Fruit fly (Drosophila melanogaster) whole organism, embryonic: ENCODE data around the gene CG14647.

ENCODE experiments used
- CG10209 ChIP-seq: fragments of 200-800 bp; sonication (Bioruptor generic); optimal IDR thresholded peaks from 3 replicates; lab custom pipeline; 2017; ENCODE audit warnings: missing biosample characterization, mild to moderate bottlenecking, missing genetic modification characterization, missing genetic modification reagents
- CG10543 ChIP-seq: fragments of 200-800 bp; sonication (Bioruptor generic); optimal IDR thresholded peaks from 3 replicates; lab custom pipeline; 2017; ENCODE audit warnings: missing biosample characterization, mild to moderate bottlenecking, missing genetic modification characterization, moderate library complexity
- CG10654 ChIP-seq: fragments of 200-800 bp; sonication (Bioruptor generic); optimal IDR thresholded peaks from 2 replicates; lab custom pipeline; 2016; ENCODE audit warnings: missing biosample characterization, missing genetic modification characterization
- CG13296 ChIP-seq: fragments of 200-800 bp; sonication (Bioruptor generic); optimal IDR thresholded peaks from 3 replicates; lab custom pipeline; 2018; ENCODE audit warnings: missing biosample characterization, mild to moderate bottlenecking, missing genetic modification characterization
- CG13624 ChIP-seq: fragments of 200-800 bp; sonication (Bioruptor generic); optimal IDR thresholded peaks from 2 replicates; lab custom pipeline; 2016; ENCODE audit warnings: missing biosample characterization, missing genetic modification characterization
- CG15269 ChIP-seq: fragments of 200-800 bp; sonication (Bioruptor generic); optimal IDR thresholded peaks from 2 replicates; lab custom pipeline; 2018; ENCODE audit warnings: missing biosample characterization, mild to moderate bottlenecking, missing genetic modification characterization, moderate library complexity
- CG15479 ChIP-seq: fragments of 200-800 bp; sonication (Bioruptor generic); optimal IDR thresholded peaks from 3 replicates; lab custom pipeline; 2019; ENCODE audit warnings: missing biosample characterization, mild to moderate bottlenecking, missing genetic modification characterization, moderate library complexity
- CG15601 ChIP-seq: fragments of 200-800 bp; sonication (Bioruptor generic); optimal IDR thresholded peaks from 3 replicates; lab custom pipeline; 2019; ENCODE audit warnings: missing biosample characterization, mild to moderate bottlenecking, missing genetic modification characterization, moderate library complexity
- CG18011 ChIP-seq: fragments of 200-800 bp; sonication (Bioruptor generic); optimal IDR thresholded peaks from 2 replicates; lab custom pipeline; 2017; ENCODE audit warnings: missing biosample characterization, missing genetic modification characterization, mild to moderate bottlenecking, moderate library complexity, missing genotype
- CG18476 ChIP-seq: fragments of 200-800 bp; sonication (Bioruptor generic); optimal IDR thresholded peaks from 2 replicates; lab custom pipeline; 2016; ENCODE audit warnings: missing biosample characterization, mild to moderate bottlenecking, missing genetic modification characterization
- CG30403 ChIP-seq: fragments of 200-800 bp; sonication (Bioruptor generic); optimal IDR thresholded peaks from 3 replicates; lab custom pipeline; 2016; ENCODE audit warnings: missing biosample characterization, missing genetic modification characterization
- CG3163 ChIP-seq: fragments of 200-800 bp; sonication (Bioruptor generic); optimal IDR thresholded peaks from 3 replicates; lab custom pipeline; 2016; ENCODE audit warnings: missing biosample characterization, missing genetic modification characterization
- CG32767 ChIP-seq: fragments of 200-800 bp; sonication (Bioruptor generic); IDR thresholded peaks from 2 replicates; pipeline ENCODE4 v1.3.6; 2022; ENCODE audit warnings: missing biosample characterization, missing genetic modification characterization
- CG34422 ChIP-seq: fragments of 200-800 bp; sonication (Bioruptor generic); IDR thresholded peaks from 3 replicates; pipeline ENCODE4 v1.3.6; 2022; ENCODE audit warnings: missing biosample characterization, missing genetic modification characterization
- CG6175 ChIP-seq: fragments of 200-800 bp; sonication (Bioruptor generic); IDR thresholded peaks from 3 replicates; pipeline ENCODE4 v1.3.6; 2022; ENCODE audit warnings: missing biosample characterization, missing genetic modification characterization
- CG7556 ChIP-seq: fragments of 200-800 bp; sonication (Bioruptor generic); optimal IDR thresholded peaks from 2 replicates; lab custom pipeline; 2017; ENCODE audit warnings: missing biosample characterization, mild to moderate bottlenecking, missing genetic modification characterization
- Dref ChIP-seq: fragments of 200-800 bp; sonication (Bioruptor generic); IDR thresholded peaks from 2 replicates; pipeline ENCODE4 v1.3.6; 2022; ENCODE audit warnings: missing biosample characterization, missing genetic modification characterization
- E2f1 ChIP-seq: fragments of 200-800 bp; sonication (Bioruptor generic); IDR thresholded peaks from 2 replicates; pipeline ENCODE4 v1.3.6; 2022; ENCODE audit warnings: missing biosample characterization, missing genetic modification characterization
- Eip74EF ChIP-seq, 2 experiments: fragments of 200-800 bp in 1 of 2; fragments of >200 bp in 1 of 2; sonication (Bioruptor generic) in 1 of 2; optimal IDR thresholded peaks; 2 replicates each; lab custom pipeline; 2017 to 2019; ENCODE audit warnings: missing biosample characterization in 2 of 2, missing genetic modification characterization in 2 of 2, mild to moderate bottlenecking in 1 of 2, moderate library complexity in 1 of 2
- Fer1 ChIP-seq: fragments of 200-800 bp; sonication (Bioruptor generic); optimal IDR thresholded peaks from 2 replicates; lab custom pipeline; 2017; ENCODE audit warnings: missing biosample characterization, mild to moderate bottlenecking, missing genetic modification characterization
- HLHmδ ChIP-seq: fragments of 200-800 bp; sonication (Bioruptor generic); optimal IDR thresholded peaks from 2 replicates; lab custom pipeline; 2018; ENCODE audit warnings: missing biosample characterization, mild to moderate bottlenecking, missing genetic modification characterization, moderate library complexity
- Hand ChIP-seq: fragments of 200-800 bp; sonication (Bioruptor generic); optimal IDR thresholded peaks from 2 replicates; lab custom pipeline; 2017; ENCODE audit warnings: mild to moderate bottlenecking, missing biosample characterization, missing genetic modification reagents, missing genetic modification characterization
- Hr39 ChIP-seq: fragments of >200 bp; optimal IDR thresholded peaks from 2 replicates; lab custom pipeline; 2017
- Kr ChIP-seq: fragments of 200-800 bp; sonication (Bioruptor generic); optimal IDR thresholded peaks from 2 replicates; lab custom pipeline; 2017; ENCODE audit warnings: missing biosample characterization, mild to moderate bottlenecking, missing genetic modification characterization
- Med ChIP-seq: fragments of 200-800 bp; sonication (Bioruptor generic); peaks from one replicate; lab custom pipeline; 2016; ENCODE audit warnings: missing biosample characterization, missing genetic modification characterization, mild to moderate bottlenecking, inconsistent platforms, moderate library complexity
- Rx ChIP-seq: fragments of 200-800 bp; sonication (Bioruptor generic); IDR thresholded peaks from 2 replicates; pipeline ENCODE4 v1.3.6; 2022; ENCODE audit warnings: missing biosample characterization, missing genetic modification characterization
- Sin3A ChIP-seq: fragments of >200 bp; optimal IDR thresholded peaks from 2 replicates; lab custom pipeline; 2018
- Trl ChIP-seq, 3 experiments: fragments of >200 bp in 2 of 3; fragments of 200-800 bp in 1 of 3; sonication (Bioruptor generic) in 1 of 3; optimal IDR thresholded peaks; 2 replicates in 1 of 3; 3 replicates in 2 of 3; lab custom pipeline; 2016 to 2017; ENCODE audit warnings: missing biosample characterization in 1 of 3, missing genetic modification characterization in 1 of 3
- ash1 ChIP-seq: fragments of 200-800 bp; sonication (Bioruptor generic); optimal IDR thresholded peaks from 2 replicates; lab custom pipeline; 2018; ENCODE audit warnings: missing biosample characterization, mild to moderate bottlenecking, missing genetic modification characterization
- cato ChIP-seq: fragments of 200-800 bp; sonication (Bioruptor generic); optimal IDR thresholded peaks from 2 replicates; lab custom pipeline; 2016; ENCODE audit warnings: missing biosample characterization, missing genetic modification characterization, borderline replicate concordance
- chm ChIP-seq: fragments of 200-800 bp; sonication (Bioruptor generic); IDR thresholded peaks from 2 replicates; pipeline ENCODE4 v1.3.6; 2022; ENCODE audit warnings: missing biosample characterization, missing genetic modification characterization
- croc ChIP-seq: fragments of 200-800 bp; sonication (Bioruptor generic); conservative IDR thresholded peaks from 3 replicates; pipeline ENCODE4 v1.3.6; 2022; ENCODE audit warnings: missing biosample characterization, missing genetic modification characterization
- disco-r ChIP-seq: fragments of 200-800 bp; sonication (Bioruptor generic); optimal IDR thresholded peaks from 2 replicates; lab custom pipeline; 2016; ENCODE audit warnings: missing biosample characterization, missing genetic modification characterization
- gce ChIP-seq: fragments of 200-800 bp; sonication (Bioruptor generic); IDR thresholded peaks from 3 replicates; pipeline ENCODE4 v1.3.6; 2022; ENCODE audit warnings: missing biosample characterization, missing genetic modification characterization
- gem ChIP-seq: fragments of 200-800 bp; sonication (Bioruptor generic); optimal IDR thresholded peaks from 2 replicates; lab custom pipeline; 2019; ENCODE audit warnings: missing biosample characterization, mild to moderate bottlenecking, missing genetic modification characterization, moderate library complexity
- gsb ChIP-seq: fragments of 200-800 bp; sonication (Bioruptor generic); IDR thresholded peaks from 2 replicates; pipeline ENCODE4 v1.3.6; 2022; ENCODE audit warnings: missing biosample characterization, missing genetic modification characterization
- ham ChIP-seq: fragments of 200-800 bp; sonication (Bioruptor generic); IDR thresholded peaks from 2 replicates; pipeline ENCODE4 v1.3.6; 2022; ENCODE audit warnings: missing biosample characterization, missing genetic modification characterization
- kah ChIP-seq: fragments of 200-800 bp; sonication (Bioruptor generic); optimal IDR thresholded peaks from 2 replicates; lab custom pipeline; 2018; ENCODE audit warnings: missing biosample characterization, mild to moderate bottlenecking, missing genetic modification characterization
- kni ChIP-seq: fragments of 200-800 bp; sonication (Bioruptor generic); optimal IDR thresholded peaks from 3 replicates; lab custom pipeline; 2017; ENCODE audit warnings: mild to moderate bottlenecking, missing biosample characterization, missing genetic modification reagents, missing genetic modification characterization
- lab ChIP-seq: fragments of 200-800 bp; sonication (Bioruptor generic); optimal IDR thresholded peaks from 3 replicates; lab custom pipeline; 2017; ENCODE audit warnings: missing biosample characterization, missing genetic modification characterization, mild to moderate bottlenecking, moderate library complexity, missing genetic modification reagents
- lov ChIP-seq, 2 experiments: fragments of 200-800 bp in 1 of 2; fragments of >200 bp in 1 of 2; sonication (Bioruptor generic) in 1 of 2; IDR thresholded peaks in 1 of 2; optimal IDR thresholded peaks in 1 of 2; 2 replicates in 1 of 2; 3 replicates in 1 of 2; pipeline versions ENCODE4 v1.3.6 to Lab custom; 2017 to 2022; ENCODE audit warnings: missing biosample characterization in 1 of 2, missing genetic modification characterization in 1 of 2
- maf-S ChIP-seq: fragments of 200-800 bp; sonication (Bioruptor generic); optimal IDR thresholded peaks from 2 replicates; lab custom pipeline; 2016; ENCODE audit warnings: missing biosample characterization, missing genetic modification characterization
- nmo ChIP-seq: fragments of 200-800 bp; sonication (Bioruptor generic); optimal IDR thresholded peaks from 2 replicates; lab custom pipeline; 2018; ENCODE audit warnings: missing biosample characterization, mild to moderate bottlenecking, missing genetic modification characterization, moderate library complexity
- p53 ChIP-seq: fragments of 200-800 bp; sonication (Bioruptor generic); optimal IDR thresholded peaks from 2 replicates; lab custom pipeline; 2016; ENCODE audit warnings: missing biosample characterization, missing genetic modification characterization
- pfk ChIP-seq: fragments of 200-800 bp; sonication (Bioruptor generic); optimal IDR thresholded peaks from 2 replicates; lab custom pipeline; 2018; ENCODE audit warnings: missing biosample characterization, mild to moderate bottlenecking, missing genetic modification characterization, moderate library complexity
- sens ChIP-seq: fragments of 200-800 bp; sonication (Bioruptor generic); peaks from one replicate; lab custom pipeline; 2016; ENCODE audit warnings: missing biosample characterization, missing genetic modification characterization
- sima ChIP-seq: fragments of 200-800 bp; sonication (Bioruptor generic); optimal IDR thresholded peaks from 2 replicates; lab custom pipeline; 2016; ENCODE audit warnings: missing biosample characterization, missing genetic modification characterization
- ttk ChIP-seq: fragments of 200-800 bp; sonication (Bioruptor generic); IDR thresholded peaks from 2 replicates; pipeline ENCODE4 v2.1.2; 2022; ENCODE audit warnings: missing biosample characterization, missing genetic modification characterization
- twi ChIP-seq: fragments of 200-800 bp; optimal IDR thresholded peaks from 2 replicates; lab custom pipeline; 2019; ENCODE audit warnings: missing biosample characterization, mild to moderate bottlenecking, missing genetic modification characterization, moderate library complexity

CG14647 gene

dm6 chr3R:4433441-4434077, 33.2 kb downstream of the CG14647 start, which contains the start of the genes eIF3a and CG1074 (continued):
- peak; percentile 24 for TF ChIP-seq CG7556 (GFP tag; lab: Kevin White, UChicago)
- peak; percentile 13 for TF ChIP-seq CG15479 (GFP tag; lab: Kevin White, UChicago)
- TF ChIP-seq ttk: no peak
- TF ChIP-seq Rx (GFP tag; lab: Robert Waterston, UW): no peak
- TF ChIP-seq CG10654: peak; percentile 40
- TF ChIP-seq disco-r (GFP tag; lab: Kevin White, UChicago): peak; percentile 35
- peak; percentile 97 for TF ChIP-seq Med (GFP tag; lab: Kevin White, UChicago)
- no peak for TF ChIP-seq Hr39 (lab: Kevin White, UChicago)
- no peak for TF ChIP-seq gem (tag; lab: Kevin White, UChicago)
- peak; percentile 44 for TF ChIP-seq gsb (GFP tag; lab: Robert Waterston, UW)
- TF ChIP-seq kni (GFP tag; lab: Kevin White, UChicago): no peak
- no peak for TF ChIP-seq ham (GFP tag; lab: Robert Waterston, UW)
- peak; percentile 72 for TF ChIP-seq pfk (GFP tag; lab: Kevin White, UChicago)
- peak; percentile 90; the same call in 2 of the 3 replicates for TF ChIP-seq CG34422
- peak; percentile 78 for TF ChIP-seq ash1 (GFP tag; lab: Kevin White, UChicago)
- TF ChIP-seq CG32767 (GFP tag; lab: Robert Waterston, UW): peak; percentile 62; the same call in 1 of the 2 replicates
- peak; percentile 8 for TF ChIP-seq sima (GFP tag; lab: Kevin White, UChicago)
- TF ChIP-seq Dref (GFP tag; lab: Robert Waterston, UW): peak; percentile 98
- TF ChIP-seq HLHmδ (GFP tag; lab: Kevin White, UChicago): peak; percentile 92
- no peak for TF ChIP-seq cato (GFP tag; lab: Kevin White, UChicago)
- no peak for TF ChIP-seq lov (optimal IDR thresholded peaks at IDR 0.05; lab: Kevin White, UChicago)
- peak; percentile 59; the same call in 1 of the 3 replicates for TF ChIP-seq lov (GFP tag; IDR thresholded peaks at IDR 0.05; lab: Robert Waterston, UW)
- peak; percentile 82 for TF ChIP-seq CG13296 (GFP tag; lab: Kevin White, UChicago)
- peak; percentile 34; the same call in 1 of the 3 replicates for TF ChIP-seq CG6175 (GFP tag; lab: Robert Waterston, UW)
- peak; percentile 76 for TF ChIP-seq Trl (optimal IDR thresholded peaks at IDR 0.05; lab: Kevin White, UChicago)
- TF ChIP-seq Trl (GFP tag; optimal IDR thresholded peaks at IDR 0.05; lab: Kevin White, UChicago): peak; percentile 75
- TF ChIP-seq nmo (GFP tag; lab: Kevin White, UChicago): peak; percentile 77
- peak; percentile 80 for TF ChIP-seq p53 (GFP tag; lab: Kevin White, UChicago)
- peak; percentile 62 for TF ChIP-seq twi (tag; lab: Kevin White, UChicago)
- peak; percentile 35 for TF ChIP-seq Hand (GFP tag; lab: Kevin White, UChicago)
- TF ChIP-seq kah (GFP tag; lab: Kevin White, UChicago): peak; percentile 51
- TF ChIP-seq gce (GFP tag; lab: Robert Waterston, UW): 0 out of 3 replicates have a peak, but pooled peaks have one; percentile 16
- TF ChIP-seq CG18476: peak; percentile 7
- TF ChIP-seq Kr (GFP tag; lab: Kevin White, UChicago): no peak
- TF ChIP-seq CG15601 (tag; lab: Kevin White, UChicago): peak; percentile 55
- TF ChIP-seq CG30403 (GFP tag; lab: Kevin White, UChicago): peak; percentile 52
- peak; percentile 85 for TF ChIP-seq CG13624 (GFP tag; lab: Kevin White, UChicago)
- peak; percentile 69 for TF ChIP-seq CG18011 (GFP tag; lab: Kevin White, UChicago)
- peak in 1 of 2 experiments; percentile 14 for TF ChIP-seq Eip74EF (GFP tag; optimal IDR thresholded peaks at IDR 0.05; lab: Kevin White, UChicago)
- peak; percentile 86 for TF ChIP-seq Sin3A (lab: Kevin White, UChicago)
- peak; percentile 96 for TF ChIP-seq sens
- peak; percentile 65 for TF ChIP-seq maf-S
- peak; percentile 49; the same call in 1 of the 2 replicates for TF ChIP-seq E2f1
- peak; percentile 99 for TF ChIP-seq CG3163 (GFP tag; lab: Kevin White, UChicago)
- no peak for TF ChIP-seq CG15269
- peak; percentile 82 for TF ChIP-seq Fer1
- TF ChIP-seq CG10209 (GFP tag; lab: Kevin White, UChicago): peak; percentile 29
- peak; percentile 23; the same call in 1 of the 3 replicates for TF ChIP-seq croc (GFP tag; lab: Robert Waterston, UW)
- peak; percentile 83 for TF ChIP-seq chm (GFP tag; lab: Robert Waterston, UW)
- no peak for TF ChIP-seq lab (GFP tag; lab: Kevin White, UChicago)
- TF ChIP-seq CG10543 (GFP tag; lab: Kevin White, UChicago): peak; percentile 78
